Worm (Caenorhabditis elegans) whole organism, L1 larva: ENCODE results near the gene fbxa-10.

Experiments
- aly-2 ChIP-seq: fragments of 150-350 bp; optimal IDR thresholded peaks from 2 replicates; lab custom pipeline; 2014; ENCODE audit warnings: missing biosample characterization, missing genetic modification characterization
- lin-35 ChIP-seq, 2 experiments: fragments of 150-350 bp; optimal IDR thresholded peaks; 2 replicates each; lab custom pipeline; 2014; ENCODE audit warnings: missing biosample characterization in 2 of 2, missing genetic modification characterization in 2 of 2, missing genetic modification reagents in 2 of 2
- lsy-2 ChIP-seq, 2 experiments: fragments of 150-350 bp; optimal IDR thresholded peaks; 2 replicates each; lab custom pipeline; 2014; ENCODE audit warnings: missing biosample characterization in 2 of 2, missing genetic modification characterization in 2 of 2
- mep-1 ChIP-seq: fragments of 150-350 bp; optimal IDR thresholded peaks from 2 replicates; lab custom pipeline; 2014; ENCODE audit warnings: missing biosample characterization, missing genetic modification characterization
- nhr-85 ChIP-seq: sonication (generic microtip); peaks from one replicate; lab custom pipeline; 2016; ENCODE audit warnings: missing genetic modification characterization, inconsistent platforms, missing compliant biosample characterization
- nhr-90 ChIP-seq: sonication (generic microtip); optimal IDR thresholded peaks from 2 replicates; lab custom pipeline; 2016; ENCODE audit warnings: mild to moderate bottlenecking, missing genetic modification characterization, missing compliant biosample characterization; ENCODE audit not compliant: poor library complexity
- ztf-4 ChIP-seq: fragments of 150-350 bp; optimal IDR thresholded peaks from 2 replicates; lab custom pipeline; 2014; ENCODE audit warnings: missing biosample characterization, missing genetic modification characterization

- TF ChIP-seq mep-1 (tag; lab: Kevin White, UChicago) (no peak), lsy-2 (tag; optimal IDR thresholded peaks at IDR 0.05; lab: Kevin White, UChicago) (no peak), nhr-90 (tag; lab: Kevin White, UChicago) (no peak), aly-2 (tag; lab: Kevin White, UChicago) (no peak), nhr-85 (tag; lab: Kevin White, UChicago) (no peak), ztf-4 (tag; lab: Kevin White, UChicago) (no peak), lin-35 (GFP tag; optimal IDR thresholded peaks at IDR 0.05; lab: Kevin White, UChicago) (no peak)
Observed at ce11 chrIII:978889-979288, 26.7 kb downstream of the fbxa-10 start.
